Worm (Caenorhabditis elegans) whole organism, early embryonic: ENCODE results near the gene srgp-1.

Experiments used
- B0310.2 ChIP-seq: sonication (generic microtip); optimal IDR thresholded peaks from 2 replicates; lab custom pipeline; 2016; ENCODE audit warnings: mild to moderate bottlenecking, missing genetic modification characterization, missing compliant biosample characterization
- F13C5.2 ChIP-seq: sonication (generic microtip); optimal IDR thresholded peaks from 2 replicates; lab custom pipeline; 2017; ENCODE audit warnings: mild to moderate bottlenecking, missing genetic modification characterization, inconsistent platforms, missing compliant biosample characterization
- aly-1 ChIP-seq: sonication (generic microtip); optimal IDR thresholded peaks from 2 replicates; lab custom pipeline; 2016; ENCODE audit warnings: missing genetic modification characterization, missing compliant biosample characterization
- ama-1 ChIP-seq: fragments of 150-350 bp; optimal IDR thresholded peaks from 2 replicates; lab custom pipeline; 2014
- ceh-13 ChIP-seq: fragments of 200-800 bp; sonication (Bioruptor generic); optimal IDR thresholded peaks from 2 replicates; lab custom pipeline; 2018; ENCODE audit warnings: mild to moderate bottlenecking, missing genetic modification characterization, missing compliant biosample characterization
- ceh-36 ChIP-seq: sonication (generic microtip); optimal IDR thresholded peaks from 2 replicates; lab custom pipeline; 2016; ENCODE audit warnings: missing genetic modification characterization, inconsistent platforms, missing compliant biosample characterization
- ets-7 ChIP-seq: sonication (generic microtip); optimal IDR thresholded peaks from 2 replicates; lab custom pipeline; 2016; ENCODE audit warnings: missing genotype, missing genetic modification characterization, missing compliant biosample characterization
- flt-1 ChIP-seq: fragments of 200-800 bp; sonication (Bioruptor generic); IDR thresholded peaks from 2 replicates; pipeline ENCODE4 v1.3.6; 2022; ENCODE audit warnings: missing genetic modification characterization, missing compliant biosample characterization
- hmbx-1 ChIP-seq: sonication (generic microtip); optimal IDR thresholded peaks from 2 replicates; lab custom pipeline; 2016; ENCODE audit warnings: mild to moderate bottlenecking, missing genetic modification characterization, missing compliant biosample characterization
- hmg-4 ChIP-seq: fragments of 200-800 bp; sonication (Bioruptor generic); optimal IDR thresholded peaks from 2 replicates; lab custom pipeline; 2018; ENCODE audit warnings: mild to moderate bottlenecking, missing genetic modification characterization, missing compliant biosample characterization
- hnd-1 ChIP-seq: sonication (generic microtip); optimal IDR thresholded peaks from 2 replicates; lab custom pipeline; 2016; ENCODE audit warnings: missing genetic modification characterization, missing compliant biosample characterization
- pes-1 ChIP-seq: fragments of 200-800 bp; sonication (Bioruptor generic); IDR thresholded peaks from 2 replicates; pipeline ENCODE4 v1.3.6; 2022; ENCODE audit warnings: missing genetic modification reagents, missing genetic modification characterization, missing compliant biosample characterization
- scrt-1 ChIP-seq: fragments of 200-800 bp; sonication (Bioruptor generic); IDR thresholded peaks from 2 replicates; pipeline ENCODE4 v1.3.6; 2022; ENCODE audit warnings: missing genetic modification characterization, missing compliant biosample characterization
- sea-1 ChIP-seq: fragments of 200-800 bp; sonication (Bioruptor generic); conservative IDR thresholded peaks from 2 replicates; pipeline ENCODE4 v1.3.6; 2022; ENCODE audit warnings: missing genetic modification characterization, missing compliant biosample characterization
- tbx-11 ChIP-seq: fragments of 200-800 bp; sonication (Bioruptor generic); IDR thresholded peaks from 2 replicates; pipeline ENCODE4 v1.3.6; 2022; ENCODE audit warnings: missing genetic modification characterization, missing compliant biosample characterization
- tbx-37 ChIP-seq: fragments of 200-800 bp; sonication (Bioruptor generic); conservative IDR thresholded peaks from 2 replicates; pipeline ENCODE4 v1.3.6; 2022; ENCODE audit warnings: missing genetic modification reagents, missing genetic modification characterization, missing compliant biosample characterization
- tra-4 ChIP-seq: sonication (generic microtip); optimal IDR thresholded peaks from 2 replicates; lab custom pipeline; 2017; ENCODE audit warnings: missing genetic modification characterization, missing compliant biosample characterization

Gene srgp-1

ce11 chrIV:11569795-11570194, 505 bp upstream of the srgp-1 start:
- TF ChIP-seq ceh-36 (tag; lab: Kevin White, UChicago) = no peak
- no peak for TF ChIP-seq B0310.2 (tag; lab: Kevin White, UChicago)
- no peak for TF ChIP-seq ama-1 (lab: Kevin White, UChicago)
- no peak for TF ChIP-seq hmbx-1 (tag; lab: Kevin White, UChicago)
- TF ChIP-seq tra-4 (tag; lab: Kevin White, UChicago) = no peak
- TF ChIP-seq tbx-11 (GFP tag; lab: Robert Waterston, UW) = no peak
- TF ChIP-seq ets-7 (tag; lab: Kevin White, UChicago) = no peak
- no peak for TF ChIP-seq F13C5.2 (tag; lab: Kevin White, UChicago)
- TF ChIP-seq scrt-1 (GFP tag; lab: Robert Waterston, UW) = no peak
- no peak for TF ChIP-seq hnd-1 (tag; lab: Kevin White, UChicago)
- TF ChIP-seq pes-1 (GFP tag; lab: Robert Waterston, UW) = no peak
- no peak for TF ChIP-seq aly-1 (tag; lab: Kevin White, UChicago)
- no peak for TF ChIP-seq sea-1 (GFP tag; lab: Robert Waterston, UW)
- no peak for TF ChIP-seq tbx-37

DNA sequence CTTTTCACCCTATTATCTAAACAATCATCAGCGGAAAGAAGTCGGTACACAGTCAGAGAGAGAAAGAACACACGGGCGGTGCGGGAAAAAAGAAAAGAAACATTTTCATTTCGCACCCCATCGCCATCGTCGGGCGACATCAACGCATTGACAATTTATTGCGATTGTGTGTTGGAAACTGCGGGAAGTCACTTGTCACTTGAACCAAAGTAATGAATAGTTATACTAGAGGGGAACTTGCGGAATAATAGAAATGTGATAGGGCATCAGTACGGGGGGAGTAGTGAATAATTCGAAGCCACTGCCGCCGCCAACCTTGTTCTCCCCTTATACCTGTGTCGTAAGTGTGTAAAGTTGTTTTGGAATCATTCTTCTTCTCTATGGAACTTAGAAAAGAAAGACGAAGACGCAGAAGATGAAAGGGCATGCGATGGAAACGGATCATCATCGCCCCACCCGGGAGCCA, 1.1 kb downstream of the srgp-1 start:
- TF ChIP-seq ama-1 (lab: Kevin White, UChicago) (no peak), tra-4 (tag; lab: Kevin White, UChicago) (no peak), tbx-11 (GFP tag; lab: Robert Waterston, UW) (no peak), scrt-1 (GFP tag; lab: Robert Waterston, UW) (no peak), ceh-13 (GFP tag; lab: Kevin White, UChicago) (no peak), hnd-1 (tag; lab: Kevin White, UChicago) (no peak), aly-1 (tag; lab: Kevin White, UChicago) (no peak), flt-1 (GFP tag; lab: Robert Waterston, UW) (no peak), ceh-36 (tag; lab: Kevin White, UChicago) (no peak), tbx-37 (no peak), hmbx-1 (tag; lab: Kevin White, UChicago) (no peak), sea-1 (GFP tag; lab: Robert Waterston, UW) (no peak), ets-7 (tag; lab: Kevin White, UChicago) (no peak)

ce11 chrIV:11572524-11572923, 2.2 kb downstream of the srgp-1 start:
- TF ChIP-seq ets-7 (tag; lab: Kevin White, UChicago) (no peak), ama-1 (lab: Kevin White, UChicago) (no peak), tra-4 (tag; lab: Kevin White, UChicago) (no peak), ceh-36 (tag; lab: Kevin White, UChicago) (no peak), pes-1 (GFP tag; lab: Robert Waterston, UW) (no peak)

DNA sequence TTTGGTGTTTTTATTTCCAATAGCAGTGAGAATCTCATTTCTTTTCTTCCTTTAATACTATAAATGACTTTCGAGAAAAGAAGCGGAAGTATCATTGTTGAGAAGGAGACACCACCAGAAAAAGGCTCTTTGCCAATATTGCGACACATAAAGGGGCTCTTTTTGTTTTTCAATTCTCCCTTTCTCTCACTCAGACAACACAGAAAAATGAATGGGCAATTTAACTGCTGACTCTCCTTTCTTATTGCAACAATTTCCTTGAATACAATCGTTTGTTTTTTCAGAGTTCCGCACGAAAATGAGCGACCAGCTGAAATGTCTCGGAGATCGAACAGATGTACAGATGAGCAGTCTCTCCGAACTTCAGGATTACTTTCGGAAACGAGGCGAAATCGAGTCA, 4.0 kb downstream of the srgp-1 start:
- TF ChIP-seq hmg-4 (GFP tag; lab: Kevin White, UChicago) (no peak), hnd-1 (tag; lab: Kevin White, UChicago) (no peak), tbx-37 (no peak), B0310.2 (tag; lab: Kevin White, UChicago) (no peak), tbx-11 (GFP tag; lab: Robert Waterston, UW) (no peak), ceh-36 (tag; lab: Kevin White, UChicago) (no peak), flt-1 (GFP tag; lab: Robert Waterston, UW) (no peak), sea-1 (GFP tag; lab: Robert Waterston, UW) (no peak), aly-1 (tag; lab: Kevin White, UChicago) (no peak)

DNA sequence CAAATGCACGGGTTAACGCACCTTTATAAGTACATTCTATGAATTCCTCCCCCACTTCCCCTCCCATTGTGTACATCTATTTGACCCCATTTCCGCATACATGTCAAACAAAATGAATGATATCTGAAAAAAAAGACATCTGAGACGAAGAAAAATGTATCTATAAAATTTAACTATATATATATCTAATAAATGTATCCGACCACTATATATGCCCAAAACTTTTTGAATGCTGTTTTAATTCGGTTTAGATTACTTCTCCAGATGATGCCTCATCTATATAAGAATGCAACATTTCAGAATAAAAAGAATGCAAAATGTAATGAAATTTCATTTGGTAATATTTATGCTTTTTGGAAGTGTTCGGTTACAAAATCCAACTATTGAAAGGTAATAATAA, 8.2 kb downstream of the srgp-1 start, which contains the start of gene rib-1:
Gene rib-1, plus strand, starts transcription at position 301 of the 400 bp plus-strand sequence.
- TF ChIP-seq pes-1 (GFP tag; lab: Robert Waterston, UW) (no peak), hnd-1 (tag; lab: Kevin White, UChicago) (no peak), ama-1 (lab: Kevin White, UChicago) (no peak), hmg-4 (GFP tag; lab: Kevin White, UChicago) (no peak), ceh-36 (tag; lab: Kevin White, UChicago) (no peak), flt-1 (GFP tag; lab: Robert Waterston, UW) (no peak), B0310.2 (tag; lab: Kevin White, UChicago) (no peak), F13C5.2 (tag; lab: Kevin White, UChicago) (no peak), tbx-37 (no peak), sea-1 (GFP tag; lab: Robert Waterston, UW) (no peak), tra-4 (tag; lab: Kevin White, UChicago) (no peak)

DNA sequence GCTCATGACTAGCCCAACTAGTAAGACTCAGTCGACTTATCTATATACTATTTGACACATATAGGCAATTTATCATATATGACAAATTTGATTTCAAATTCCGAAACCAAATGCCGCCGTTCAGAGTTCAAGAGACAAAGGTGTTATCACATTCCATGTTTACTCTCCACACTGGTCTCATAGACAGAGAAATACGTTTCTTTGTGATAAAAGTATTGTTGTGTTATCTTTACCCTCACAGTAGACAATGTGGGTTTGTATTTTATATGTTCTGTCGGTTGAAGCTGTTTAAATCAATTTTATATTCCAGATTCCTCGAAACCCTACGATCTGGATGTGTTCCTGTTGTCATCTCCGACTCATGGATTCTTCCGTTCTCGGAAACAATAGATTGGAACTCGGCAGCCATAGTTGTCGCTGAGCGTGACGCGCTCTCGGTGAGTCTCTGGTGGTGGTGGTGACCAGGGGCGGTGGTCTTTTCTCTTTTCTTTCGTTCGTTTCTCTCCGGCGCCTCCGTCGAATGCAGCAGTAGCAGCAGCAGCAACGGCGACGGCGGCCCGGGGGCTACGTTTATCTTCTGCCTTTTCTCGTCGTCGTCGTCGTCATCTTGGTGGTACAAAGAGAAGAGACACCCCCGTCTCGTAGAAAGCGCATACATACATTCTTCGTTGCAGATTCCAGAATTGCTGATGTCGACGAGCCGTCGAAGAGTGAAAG, 12.3 kb downstream of the srgp-1 start:
- TF ChIP-seq ceh-13 (GFP tag; lab: Kevin White, UChicago) (no peak), ama-1 (lab: Kevin White, UChicago) (no peak), ceh-36 (tag; lab: Kevin White, UChicago) (no peak), ets-7 (tag; lab: Kevin White, UChicago) (no peak), aly-1 (tag; lab: Kevin White, UChicago) (no peak), B0310.2 (tag; lab: Kevin White, UChicago) (no peak), tbx-37 (no peak), tbx-11 (GFP tag; lab: Robert Waterston, UW) (no peak), pes-1 (GFP tag; lab: Robert Waterston, UW) (peak; percentile 22; the same call in 1 of the 2 replicates), flt-1 (GFP tag; lab: Robert Waterston, UW) (no peak), scrt-1 (GFP tag; lab: Robert Waterston, UW) (no peak), F13C5.2 (tag; lab: Kevin White, UChicago) (no peak), sea-1 (GFP tag; lab: Robert Waterston, UW) (no peak), hmg-4 (GFP tag; lab: Kevin White, UChicago) (peak; percentile 16), tra-4 (tag; lab: Kevin White, UChicago) (no peak), hmbx-1 (tag; lab: Kevin White, UChicago) (no peak), hnd-1 (tag; lab: Kevin White, UChicago) (no peak)
